Worm (Caenorhabditis elegans): Measurements from ENCODE around the gene fbxa-14.

- TF ChIP-seq ama-1 (optimal IDR thresholded peaks at IDR 0.05) (no peak), ceh-48 (tag; optimal IDR thresholded peaks at IDR 0.05) (no peak), syd-9 (tag; optimal IDR thresholded peaks at IDR 0.05) (no peak), nfya-1 (tag; optimal IDR thresholded peaks at IDR 0.05) (no peak), odd-2 (tag; optimal IDR thresholded peaks at IDR 0.05) (no peak), nhr-11 (tag; optimal IDR thresholded peaks at IDR 0.05) (no peak), mec-3 (tag; optimal IDR thresholded peaks at IDR 0.05; ENCODE audit: borderline replicate concordance) (no peak), ref-2 (tag; optimal IDR thresholded peaks at IDR 0.05) (no peak), dve-1 (tag; optimal IDR thresholded peaks at IDR 0.05) (no peak), hlh-13 (GFP tag; optimal IDR thresholded peaks at IDR 0.05) (no peak), dmd-4 (tag; optimal IDR thresholded peaks at IDR 0.05; ENCODE audit: borderline replicate concordance) (no peak)
These were observed 2.9 kb downstream of the fbxa-14 start, which contains the start of gene fbxa-15 for ce11 chrIII:1321561-1321960.

Data from whole organism, late embryonic.